Worm (Caenorhabditis elegans) whole organism, L2 larva: ENCODE measurements around the gene F07C6.2.
A peak's percentile ranks its signal among the peaks of the same experiment; 100 is the strongest.

Experiments used
- C34F6.9 ChIP-seq: fragments of 150-350 bp; optimal IDR thresholded peaks from 2 replicates; lab custom pipeline; 2014; ENCODE audit warnings: missing biosample characterization, missing genetic modification characterization
- F13H6.1 ChIP-seq: sonication (generic microtip); optimal IDR thresholded peaks from 2 replicates; lab custom pipeline; 2016; ENCODE audit warnings: missing genetic modification characterization, missing compliant biosample characterization
- R02D3.7 ChIP-seq: fragments of 150-350 bp; optimal IDR thresholded peaks from 2 replicates; lab custom pipeline; 2014; ENCODE audit warnings: missing biosample characterization, missing genetic modification characterization
- ZK546.5 ChIP-seq: sonication (generic microtip); optimal IDR thresholded peaks from 2 replicates; lab custom pipeline; 2017; ENCODE audit warnings: missing biosample characterization, missing genetic modification characterization
- alr-1 ChIP-seq: fragments of 150-350 bp; optimal IDR thresholded peaks from 2 replicates; lab custom pipeline; 2014; ENCODE audit warnings: missing biosample characterization, missing genetic modification characterization
- ama-1 ChIP-seq: fragments of 150-350 bp; optimal IDR thresholded peaks from 2 replicates; lab custom pipeline; 2018; ENCODE audit warnings: inconsistent platforms
- blmp-1 ChIP-seq: sonication (generic microtip); optimal IDR thresholded peaks from 2 replicates; lab custom pipeline; 2017; ENCODE audit warnings: missing genetic modification characterization, mild to moderate bottlenecking, missing compliant biosample characterization, antibody characterized with exemption, moderate library complexity; ENCODE audit not compliant: insufficient read depth
- ceh-82 ChIP-seq: fragments of 150-350 bp; optimal IDR thresholded peaks from 2 replicates; lab custom pipeline; 2014; ENCODE audit warnings: missing biosample characterization, missing genetic modification characterization
- crh-2 ChIP-seq: sonication (generic microtip); optimal IDR thresholded peaks from 2 replicates; lab custom pipeline; 2017; ENCODE audit warnings: missing biosample characterization, missing genetic modification characterization
- dmd-4 ChIP-seq: sonication (generic microtip); optimal IDR thresholded peaks from 2 replicates; lab custom pipeline; 2017; ENCODE audit warnings: missing biosample characterization, missing genetic modification characterization
- elt-3 ChIP-seq: sonication (generic microtip); optimal IDR thresholded peaks from 2 replicates; lab custom pipeline; 2017; ENCODE audit warnings: missing biosample characterization, missing genetic modification characterization
- fos-1 ChIP-seq: fragments of 150-350 bp; optimal IDR thresholded peaks from 2 replicates; lab custom pipeline; 2014; ENCODE audit warnings: missing biosample characterization, missing genetic modification characterization
- gmeb-1 ChIP-seq: fragments of 150-350 bp; optimal IDR thresholded peaks from 2 replicates; lab custom pipeline; 2014; ENCODE audit warnings: missing biosample characterization, missing genetic modification characterization
- lin-11 ChIP-seq: fragments of 150-350 bp; sonication (generic microtip); optimal IDR thresholded peaks from 2 replicates; lab custom pipeline; 2014; ENCODE audit warnings: missing biosample characterization, missing genetic modification characterization, inconsistent platforms, mixed read lengths
- lin-13 ChIP-seq: fragments of 150-350 bp; optimal IDR thresholded peaks from 2 replicates; lab custom pipeline; 2014; ENCODE audit warnings: missing biosample characterization, missing genetic modification reagents, missing genetic modification characterization
- lsy-2 ChIP-seq, 2 experiments: fragments of 150-350 bp in 1 of 2; sonication (generic microtip) in 1 of 2; optimal IDR thresholded peaks; 2 replicates each; lab custom pipeline; 2014 to 2017; ENCODE audit warnings: missing biosample characterization in 2 of 2, missing genetic modification characterization in 2 of 2
- mbf-1 ChIP-seq: sonication (generic microtip); optimal IDR thresholded peaks from 2 replicates; lab custom pipeline; 2017; ENCODE audit warnings: missing biosample characterization, missing genetic modification characterization
- mdl-1 ChIP-seq, 2 experiments: fragments of 150-350 bp in 1 of 2; sonication (generic microtip) in 1 of 2; optimal IDR thresholded peaks; 2 replicates each; lab custom pipeline; 2017; ENCODE audit warnings: missing biosample characterization in 2 of 2, missing genetic modification characterization in 2 of 2
- nhr-10 ChIP-seq: sonication (generic microtip); optimal IDR thresholded peaks from 2 replicates; lab custom pipeline; 2017; ENCODE audit warnings: missing biosample characterization, missing genetic modification characterization
- nhr-12 ChIP-seq: fragments of 150-350 bp; optimal IDR thresholded peaks from 2 replicates; lab custom pipeline; 2014; ENCODE audit warnings: missing biosample characterization, missing genetic modification characterization
- nhr-129 ChIP-seq: fragments of 150-350 bp; optimal IDR thresholded peaks from 2 replicates; lab custom pipeline; 2014; ENCODE audit warnings: missing biosample characterization, missing genetic modification characterization
- nhr-21 ChIP-seq: fragments of 150-350 bp; optimal IDR thresholded peaks from 2 replicates; lab custom pipeline; 2014; ENCODE audit warnings: missing biosample characterization, missing genetic modification characterization
- nhr-23 ChIP-seq: fragments of 150-350 bp; optimal IDR thresholded peaks from 2 replicates; lab custom pipeline; 2014; ENCODE audit warnings: missing biosample characterization, missing genetic modification reagents, missing genetic modification characterization
- nhr-237 ChIP-seq: fragments of 150-350 bp; optimal IDR thresholded peaks from 2 replicates; lab custom pipeline; 2014; ENCODE audit warnings: missing biosample characterization, missing genetic modification characterization
- peb-1 ChIP-seq: fragments of 150-350 bp; optimal IDR thresholded peaks from 2 replicates; lab custom pipeline; 2014; ENCODE audit warnings: missing biosample characterization, missing genetic modification characterization
- sem-4 ChIP-seq: fragments of 150-350 bp; optimal IDR thresholded peaks from 2 replicates; lab custom pipeline; 2014; ENCODE audit warnings: missing biosample characterization, missing genetic modification reagents, missing genetic modification characterization
- sma-3 ChIP-seq: sonication (generic microtip); optimal IDR thresholded peaks from 2 replicates; lab custom pipeline; 2016; ENCODE audit warnings: missing genetic modification reagents, missing genetic modification characterization, missing compliant biosample characterization
- snpc-4 ChIP-seq: fragments of 150-350 bp; optimal IDR thresholded peaks from 2 replicates; lab custom pipeline; 2014; ENCODE audit warnings: missing biosample characterization, missing genetic modification characterization
- unc-55 ChIP-seq: fragments of 150-350 bp; sonication (generic microtip); optimal IDR thresholded peaks from 3 replicates; lab custom pipeline; 2014; ENCODE audit warnings: missing biosample characterization, missing genetic modification reagents, missing genetic modification characterization
- ztf-11 ChIP-seq: sonication (generic microtip); optimal IDR thresholded peaks from 2 replicates; lab custom pipeline; 2017; ENCODE audit warnings: missing biosample characterization, missing genetic modification characterization
- ztf-4 ChIP-seq: fragments of 150-350 bp; optimal IDR thresholded peaks from 2 replicates; lab custom pipeline; 2014; ENCODE audit warnings: missing biosample characterization, missing genetic modification characterization

The F07C6.2 gene

ce11 chrIV:12813822-12814221 is 22.9 kb downstream of the F07C6.2 start:
- no peak for TF ChIP-seq mdl-1 (tag; optimal IDR thresholded peaks at IDR 0.05; lab: Kevin White, UChicago)
- no peak for TF ChIP-seq R02D3.7 (tag; lab: Kevin White, UChicago)
- TF ChIP-seq ama-1, result no peak
- no peak for TF ChIP-seq nhr-23 (tag; lab: Kevin White, UChicago)
- TF ChIP-seq nhr-237, result no peak
- TF ChIP-seq sem-4, result no peak
- no peak for TF ChIP-seq nhr-21 (tag; lab: Kevin White, UChicago)
- no peak for TF ChIP-seq snpc-4

DNA sequence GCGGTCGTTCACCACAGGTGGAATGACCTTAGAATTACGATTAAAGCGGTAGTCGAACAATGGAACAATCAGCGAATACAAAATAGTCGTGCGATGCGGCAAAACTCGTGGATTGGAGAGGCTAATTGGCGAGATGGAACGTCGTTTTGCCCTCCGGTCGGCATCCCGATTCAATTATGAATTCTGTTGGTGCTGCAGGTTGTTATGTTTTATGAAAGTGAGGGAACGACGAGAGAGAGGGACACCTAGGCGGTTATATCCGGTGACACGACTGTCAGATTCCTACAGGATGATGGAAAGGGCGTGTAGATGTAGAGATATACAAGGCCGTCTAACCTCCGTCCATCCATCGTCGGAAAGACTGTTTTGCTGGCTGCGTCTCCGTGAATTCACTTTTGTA is 25.7 kb downstream of the F07C6.2 start:
- TF ChIP-seq nhr-129 (tag; lab: Kevin White, UChicago), result peak; percentile 3
- TF ChIP-seq dmd-4 (tag; lab: Kevin White, UChicago), result no peak

ce11 chrIV:12817539-12817938 is 26.6 kb downstream of the F07C6.2 start:
- no peak for TF ChIP-seq ztf-4 (tag; lab: Kevin White, UChicago)
- TF ChIP-seq nhr-10 (tag; lab: Kevin White, UChicago), result no peak
- TF ChIP-seq gmeb-1 (tag; lab: Kevin White, UChicago), result no peak
- no peak for TF ChIP-seq crh-2
- TF ChIP-seq lin-13 (GFP tag; lab: Kevin White, UChicago), result no peak
- peak; percentile 9 for TF ChIP-seq C34F6.9 (tag; lab: Kevin White, UChicago)
- no peak for TF ChIP-seq nhr-237
- peak; percentile 61 for TF ChIP-seq unc-55 (GFP tag; lab: Kevin White, UChicago)
- TF ChIP-seq, all 48 proteins: peak for 2

ce11 chrIV:12825304-12825703 is 34.3 kb downstream of the F07C6.2 start, which contains the start of gene M02B1.4:
Gene M02B1.4 (minus strand): TSS chrIV:12825312.
- no peak for TF ChIP-seq fos-1 (tag; lab: Kevin White, UChicago)
- no peak for TF ChIP-seq lsy-2 (tag; optimal IDR thresholded peaks at IDR 0.05; lab: Kevin White, UChicago)
- TF ChIP-seq lin-13 (GFP tag; lab: Kevin White, UChicago), result no peak
- no peak for TF ChIP-seq ZK546.5 (tag; lab: Kevin White, UChicago)
- TF ChIP-seq blmp-1 (tag; lab: Kevin White, UChicago), result no peak
- no peak for TF ChIP-seq nhr-12 (tag; lab: Kevin White, UChicago)
- no peak for TF ChIP-seq ceh-82
- TF ChIP-seq nhr-23 (tag; lab: Kevin White, UChicago), result no peak
- no peak for TF ChIP-seq unc-55 (GFP tag; lab: Kevin White, UChicago)
- TF ChIP-seq crh-2, result no peak
- TF ChIP-seq F13H6.1 (tag; lab: Kevin White, UChicago), result no peak
- TF ChIP-seq ama-1, result no peak
- TF ChIP-seq ztf-11, result no peak
- TF ChIP-seq peb-1 (tag; lab: Kevin White, UChicago), result no peak
- no peak for TF ChIP-seq lin-11 (tag; lab: Kevin White, UChicago)
- no peak for TF ChIP-seq alr-1 (tag; lab: Kevin White, UChicago)
- TF ChIP-seq mbf-1, result no peak
- no peak for TF ChIP-seq nhr-21 (tag; lab: Kevin White, UChicago)
- TF ChIP-seq sma-3 (GFP tag; lab: Kevin White, UChicago), result no peak

DNA sequence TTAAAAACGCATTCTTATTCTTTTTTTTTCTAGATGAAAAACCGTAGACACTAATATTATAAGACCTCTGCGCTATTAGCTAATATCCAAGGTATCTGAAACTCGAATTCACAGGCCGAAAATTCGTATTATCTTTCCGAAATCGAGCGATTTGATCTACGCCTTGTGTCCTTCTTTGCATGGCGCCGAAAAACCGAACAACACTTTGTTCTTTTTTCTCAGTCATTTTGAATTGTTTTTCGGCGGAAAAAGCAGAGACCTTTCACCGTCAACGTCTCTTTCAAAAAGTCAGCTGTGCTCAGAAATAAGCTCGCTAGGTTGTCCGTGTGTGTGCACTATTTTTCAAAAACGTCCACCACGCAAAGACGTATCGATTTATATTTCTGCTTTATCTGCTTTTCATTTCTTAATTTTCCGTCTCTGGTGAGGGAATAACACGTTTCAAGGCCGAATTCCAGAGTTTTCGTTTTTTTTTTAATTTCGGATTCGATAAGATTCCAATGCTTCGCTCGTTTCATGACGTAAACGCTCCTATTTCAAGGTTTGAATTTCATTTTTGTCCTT is 39.9 kb downstream of the F07C6.2 start:
- TF ChIP-seq lsy-2 (tag; optimal IDR thresholded peaks at IDR 0.05; lab: Kevin White, UChicago) (peak in 1 of 2 experiments; percentile 22), unc-55 (GFP tag; lab: Kevin White, UChicago) (peak; percentile 50), alr-1 (tag; lab: Kevin White, UChicago) (no peak), elt-3 (no peak), dmd-4 (tag; lab: Kevin White, UChicago) (no peak), C34F6.9 (tag; lab: Kevin White, UChicago) (peak; percentile 27), nhr-129 (tag; lab: Kevin White, UChicago) (peak; percentile 27), fos-1 (tag; lab: Kevin White, UChicago) (no peak), R02D3.7 (tag; lab: Kevin White, UChicago) (no peak)
- TF ChIP-seq, all 48 proteins: peak for 4
